Worm (Caenorhabditis elegans): ENCODE results near the gene K12B6.11.
A peak's percentile ranks its signal among the peaks of the same experiment; 100 is the strongest.

DNA sequence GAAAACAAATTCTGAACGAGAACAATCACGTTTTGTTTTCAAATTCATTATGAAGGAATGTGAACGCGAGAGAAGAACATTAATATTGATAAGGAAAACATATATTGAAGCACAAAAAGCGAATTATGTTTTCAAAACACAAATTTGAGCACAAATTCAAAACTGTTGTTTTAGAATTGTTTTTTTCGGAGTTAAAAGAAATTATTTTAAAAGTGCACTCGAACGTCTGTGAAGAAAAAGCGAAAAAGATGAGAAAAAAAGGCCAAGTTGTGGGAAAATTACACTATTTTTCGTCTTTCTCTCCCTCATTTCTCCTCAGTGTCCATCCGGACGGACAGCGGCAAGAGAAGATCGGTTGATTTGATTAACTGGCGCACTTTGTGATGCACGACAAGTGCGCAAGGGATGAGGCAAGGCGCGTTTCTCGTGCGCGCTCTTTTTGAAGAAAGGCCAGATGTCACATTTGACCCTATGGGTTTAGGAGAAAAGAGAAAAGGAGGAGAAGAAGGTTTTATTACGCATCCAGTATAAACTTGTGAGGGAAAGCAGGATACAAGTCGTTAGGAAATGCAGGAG lies 21.4 kb upstream of the K12B6.11 start, which contains the start of gene mrck-1:
- no peak for TF ChIP-seq ztf-11 (tag; optimal IDR thresholded peaks at IDR 0.05)
- peak; percentile 43 for TF ChIP-seq R02D3.7 (tag; optimal IDR thresholded peaks at IDR 0.05)
- peak; percentile 81 for TF ChIP-seq Y55F3AM.14 (GFP tag; optimal IDR thresholded peaks at IDR 0.05)
- peak; percentile 97 for TF ChIP-seq F13H6.1 (tag; optimal IDR thresholded peaks at IDR 0.05)

Measured in whole organism, L2 larva.